Worm (Caenorhabditis elegans): ENCODE measurements around the gene gbh-2.

The gbh-2 gene

DNA sequence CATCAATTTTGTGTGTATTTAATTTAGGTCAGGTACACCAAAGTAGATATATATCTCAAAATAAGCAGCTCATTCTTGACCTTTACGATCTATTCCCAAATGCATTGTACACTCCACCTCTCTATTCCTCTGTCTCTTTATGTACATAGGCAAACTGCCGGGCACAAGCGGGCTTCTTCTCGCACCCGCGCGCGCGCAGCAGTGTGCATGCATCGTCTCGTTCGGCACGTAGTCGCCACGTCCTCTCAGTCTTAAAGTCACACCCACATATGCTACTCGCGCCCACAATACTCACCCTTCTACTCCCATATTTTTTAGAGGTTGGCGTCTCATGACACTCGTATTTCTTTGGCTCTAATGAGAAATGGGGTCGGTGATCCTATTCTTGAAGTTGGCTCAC is 34.3 kb upstream of the gbh-2 start:
- TF ChIP-seq elt-1 (tag; optimal IDR thresholded peaks at IDR 0.05): no peak
- TF ChIP-seq nhr-25 (tag; optimal IDR thresholded peaks at IDR 0.05): no peak
- no peak for TF ChIP-seq sma-9 (GFP tag; optimal IDR thresholded peaks at IDR 0.05)
- no peak for TF ChIP-seq sma-9 (tag; optimal IDR thresholded peaks at IDR 0.05)
- no peak for TF ChIP-seq nhr-10 (tag; optimal IDR thresholded peaks at IDR 0.05)
- no peak for TF ChIP-seq ZK546.5 (tag; optimal IDR thresholded peaks at IDR 0.05)
- no peak for TF ChIP-seq alr-1 (tag; optimal IDR thresholded peaks at IDR 0.05)
- TF ChIP-seq mdl-1 (tag; optimal IDR thresholded peaks at IDR 0.05): no peak
- TF ChIP-seq elt-3 (tag; optimal IDR thresholded peaks at IDR 0.05): no peak
- TF ChIP-seq lin-11 (tag; optimal IDR thresholded peaks at IDR 0.05): no peak
- no peak for TF ChIP-seq nhr-77 (tag; optimal IDR thresholded peaks at IDR 0.05)
- TF ChIP-seq dmd-4 (tag; optimal IDR thresholded peaks at IDR 0.05): no peak
- TF ChIP-seq nhr-129 (tag; optimal IDR thresholded peaks at IDR 0.05): peak; percentile 18
- TF ChIP-seq lin-13 (GFP tag; optimal IDR thresholded peaks at IDR 0.05): no peak
- no peak for TF ChIP-seq mbf-1 (tag; optimal IDR thresholded peaks at IDR 0.05)
- TF ChIP-seq sma-3 (GFP tag; optimal IDR thresholded peaks at IDR 0.05): no peak
- TF ChIP-seq skn-1 (tag; optimal IDR thresholded peaks at IDR 0.05): no peak
- TF ChIP-seq ceh-82 (tag; optimal IDR thresholded peaks at IDR 0.05): no peak
- peak; percentile 23 for TF ChIP-seq C34F6.9 (tag; optimal IDR thresholded peaks at IDR 0.05)
- peak; percentile 6 for TF ChIP-seq zag-1 (tag; optimal IDR thresholded peaks at IDR 0.05)

DNA sequence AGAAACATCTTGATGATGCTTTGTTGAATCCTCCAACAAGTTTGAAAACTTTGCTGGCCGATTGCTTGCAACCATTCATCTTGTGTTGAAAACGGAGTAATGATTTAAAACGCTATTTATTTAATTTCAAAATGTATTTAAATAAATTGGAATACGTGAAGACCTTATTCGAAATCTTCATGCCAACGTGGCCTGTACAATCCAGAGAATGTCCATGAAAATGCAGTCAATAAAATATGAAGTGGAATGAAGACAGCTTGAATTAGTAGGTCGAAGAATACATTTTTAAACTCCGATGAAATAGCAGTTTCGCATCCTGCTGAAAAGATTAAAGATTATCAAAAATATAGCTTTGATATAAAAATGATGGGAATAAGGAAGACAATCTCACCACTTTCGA is 31.2 kb upstream of the gbh-2 start, which contains the start of gene F22B5.5:
F22B5.5 (minus strand) TSS at position 101 of the 400 bp plus-strand sequence.
- TF ChIP-seq unc-62 (GFP tag; optimal IDR thresholded peaks at IDR 0.05): no peak
- no peak for TF ChIP-seq nhr-21 (tag; optimal IDR thresholded peaks at IDR 0.05)
- TF ChIP-seq ztf-11 (tag; optimal IDR thresholded peaks at IDR 0.05): no peak
- TF ChIP-seq lin-39 (tag; optimal IDR thresholded peaks at IDR 0.05): no peak

DNA sequence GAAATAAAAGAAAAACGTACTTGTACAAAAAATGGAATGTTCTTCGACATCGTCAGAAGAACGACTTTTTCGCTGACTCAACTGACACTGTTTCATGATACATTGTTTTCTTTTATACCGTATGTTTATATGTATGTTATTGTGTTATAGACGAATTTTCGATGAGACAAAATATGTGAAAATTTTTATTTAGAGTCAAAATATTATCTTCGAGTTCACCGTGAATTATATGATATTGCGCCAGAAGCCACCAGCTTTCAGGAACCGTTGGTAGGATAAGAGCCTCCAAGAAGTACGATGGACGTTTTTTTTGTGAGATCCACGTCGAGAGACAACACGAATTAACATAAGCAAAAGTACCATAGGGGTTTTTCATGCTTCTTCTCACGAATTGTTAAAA is 29.6 kb upstream of the gbh-2 start, which contains the start of gene F22B5.6:
F22B5.6 (minus strand) TSS at position 101 of the 400 bp plus-strand sequence.
- TF ChIP-seq unc-62 (GFP tag; optimal IDR thresholded peaks at IDR 0.05): no peak
- no peak for TF ChIP-seq ceh-82 (tag; optimal IDR thresholded peaks at IDR 0.05)
- TF ChIP-seq lin-11 (tag; optimal IDR thresholded peaks at IDR 0.05): no peak
- no peak for TF ChIP-seq elt-1 (tag; optimal IDR thresholded peaks at IDR 0.05)
- TF ChIP-seq blmp-1 (tag; optimal IDR thresholded peaks at IDR 0.05; ENCODE audit: insufficient read depth): no peak
- TF ChIP-seq nhr-23 (tag; optimal IDR thresholded peaks at IDR 0.05): no peak
- no peak for TF ChIP-seq fos-1 (tag; optimal IDR thresholded peaks at IDR 0.05)
- no peak for TF ChIP-seq ama-1 (optimal IDR thresholded peaks at IDR 0.05)
- no peak for TF ChIP-seq nhr-6 (tag; optimal IDR thresholded peaks at IDR 0.05)
- TF ChIP-seq zag-1 (tag; optimal IDR thresholded peaks at IDR 0.05): no peak
- no peak for TF ChIP-seq nhr-77 (tag; optimal IDR thresholded peaks at IDR 0.05)
- no peak for TF ChIP-seq aly-2 (tag; optimal IDR thresholded peaks at IDR 0.05)
- TF ChIP-seq Y55F3AM.14 (GFP tag; optimal IDR thresholded peaks at IDR 0.05): no peak
- no peak for TF ChIP-seq gmeb-1 (tag; optimal IDR thresholded peaks at IDR 0.05)

DNA sequence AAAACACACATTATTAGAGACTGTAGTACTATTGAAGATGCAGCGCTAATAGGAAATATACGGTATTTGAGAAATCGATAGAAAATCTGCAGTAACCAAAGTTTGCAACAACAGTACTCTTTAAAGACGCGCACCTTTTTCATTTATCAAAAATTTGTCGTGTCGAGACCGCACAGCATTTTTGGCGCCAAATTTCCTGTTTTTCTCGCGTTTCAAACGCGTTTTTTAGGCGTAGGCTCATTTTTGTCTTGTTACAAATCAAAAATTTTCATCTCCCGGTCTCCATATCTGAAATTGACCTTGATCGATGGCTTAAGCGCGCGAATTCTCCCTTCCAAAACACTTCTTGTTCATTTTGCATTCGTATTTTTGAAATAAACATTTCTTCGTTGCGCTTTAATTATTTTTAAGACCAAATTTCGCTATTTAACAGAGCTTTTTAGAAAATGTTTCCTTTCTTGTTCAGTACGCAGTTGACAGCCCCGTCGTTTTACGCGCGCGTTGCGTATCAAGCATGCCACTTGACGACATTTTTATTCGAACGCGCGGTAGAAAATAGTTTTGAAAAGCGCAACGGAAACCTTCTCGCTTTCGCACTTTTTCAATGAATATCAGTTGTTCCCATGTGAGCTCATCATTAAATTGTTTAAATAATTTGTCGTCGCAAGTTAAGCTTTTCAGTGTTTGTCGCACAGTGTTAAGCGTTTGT is 28.8 kb upstream of the gbh-2 start:
- TF ChIP-seq gmeb-1 (tag; optimal IDR thresholded peaks at IDR 0.05) (no peak), nhr-21 (tag; optimal IDR thresholded peaks at IDR 0.05) (no peak), elt-3 (tag; optimal IDR thresholded peaks at IDR 0.05) (no peak), ama-1 (optimal IDR thresholded peaks at IDR 0.05) (no peak), Y55F3AM.14 (GFP tag; optimal IDR thresholded peaks at IDR 0.05) (no peak), nhr-25 (tag; optimal IDR thresholded peaks at IDR 0.05) (no peak), unc-39 (tag; optimal IDR thresholded peaks at IDR 0.05) (no peak), ztf-4 (tag; optimal IDR thresholded peaks at IDR 0.05) (no peak), mdl-1 (tag; optimal IDR thresholded peaks at IDR 0.05) (no peak), F13H6.1 (tag; optimal IDR thresholded peaks at IDR 0.05) (no peak), mbf-1 (tag; optimal IDR thresholded peaks at IDR 0.05) (no peak), blmp-1 (tag; optimal IDR thresholded peaks at IDR 0.05; ENCODE audit: insufficient read depth) (no peak), dmd-4 (tag; optimal IDR thresholded peaks at IDR 0.05) (no peak), nhr-11 (tag; optimal IDR thresholded peaks at IDR 0.05) (no peak), skn-1 (tag; optimal IDR thresholded peaks at IDR 0.05) (no peak), nhr-10 (tag; optimal IDR thresholded peaks at IDR 0.05) (no peak), fos-1 (tag; optimal IDR thresholded peaks at IDR 0.05) (no peak), peb-1 (tag; optimal IDR thresholded peaks at IDR 0.05) (no peak), ceh-16 (tag; optimal IDR thresholded peaks at IDR 0.05) (no peak)
